Fruit fly (Drosophila melanogaster) whole organism, embryonic: ENCODE measurements around the gene tinc.

Source experiments
- Lim3 ChIP-seq: fragments of 200-800 bp; sonication (Bioruptor generic); IDR thresholded peaks from 2 replicates; pipeline ENCODE4 v1.3.6; 2022; ENCODE audit warnings: missing biosample characterization, missing genetic modification characterization
- oc ChIP-seq: fragments of 200-800 bp; sonication (Bioruptor generic); optimal IDR thresholded peaks from 2 replicates; lab custom pipeline; 2018; ENCODE audit warnings: missing biosample characterization, mild to moderate bottlenecking, missing genetic modification characterization, moderate library complexity
- sr ChIP-seq: fragments of 200-800 bp; sonication (Bioruptor generic); IDR thresholded peaks from 3 replicates; pipeline ENCODE4 v1.3.6; 2022; ENCODE audit warnings: missing biosample characterization, missing genetic modification characterization

DNA sequence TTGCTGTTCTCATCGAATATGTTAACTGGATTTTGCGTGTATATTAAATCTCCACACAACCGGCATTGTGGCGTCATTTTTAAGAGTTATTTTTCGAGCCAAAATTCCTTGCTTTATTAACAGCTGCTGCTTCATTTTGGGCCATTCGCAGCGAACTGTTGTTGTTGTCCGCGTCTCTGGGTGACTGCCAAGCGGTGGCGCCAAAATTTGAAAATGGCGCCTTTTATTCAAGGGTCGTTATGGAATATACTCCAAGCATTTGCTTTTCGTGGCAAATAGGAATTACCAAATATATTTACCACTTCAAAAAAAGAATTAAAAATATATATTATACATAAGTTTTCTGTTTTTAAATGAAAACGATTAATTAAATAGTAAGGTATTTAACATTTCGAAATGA is 6.2 kb upstream of the tinc start, which contains the start of gene Nnk:
- no peak for TF ChIP-seq sr (GFP tag; lab: Robert Waterston, UW)
- no peak for TF ChIP-seq Lim3 (GFP tag; lab: Robert Waterston, UW)
- TF ChIP-seq oc = no peak
